Fruit fly (Drosophila melanogaster) whole organism, embryonic: ENCODE data around the gene enc.

Source experiments
- Antp ChIP-seq: fragments of 200-800 bp; sonication (Bioruptor generic); optimal IDR thresholded peaks from 3 replicates; lab custom pipeline; 2016; ENCODE audit warnings: missing biosample characterization, missing genetic modification characterization
- C15 ChIP-seq: fragments of 200-800 bp; sonication (Bioruptor generic); IDR thresholded peaks from 3 replicates; pipeline ENCODE4 v1.3.6; 2022; ENCODE audit warnings: missing biosample characterization, missing genetic modification characterization
- CG10209 ChIP-seq: fragments of 200-800 bp; sonication (Bioruptor generic); optimal IDR thresholded peaks from 3 replicates; lab custom pipeline; 2017; ENCODE audit warnings: missing biosample characterization, mild to moderate bottlenecking, missing genetic modification characterization, missing genetic modification reagents
- CG10654 ChIP-seq: fragments of 200-800 bp; sonication (Bioruptor generic); optimal IDR thresholded peaks from 2 replicates; lab custom pipeline; 2016; ENCODE audit warnings: missing biosample characterization, missing genetic modification characterization
- CG11247 ChIP-seq: fragments of 200-800 bp; sonication (Bioruptor generic); IDR thresholded peaks from 2 replicates; pipeline ENCODE4 v1.3.6; 2022; ENCODE audit warnings: missing biosample characterization, missing genetic modification characterization
- CG14014 ChIP-seq: fragments of 200-800 bp; sonication (Bioruptor generic); IDR thresholded peaks from 2 replicates; pipeline ENCODE4 v1.3.6; 2022; ENCODE audit warnings: missing biosample characterization, missing genetic modification characterization
- CG1529 ChIP-seq: fragments of 200-800 bp; sonication (Bioruptor generic); optimal IDR thresholded peaks from 3 replicates; lab custom pipeline; 2018; ENCODE audit warnings: missing biosample characterization, missing genetic modification characterization
- CG2116 ChIP-seq: fragments of 200-800 bp; sonication (Bioruptor generic); optimal IDR thresholded peaks from 3 replicates; lab custom pipeline; 2018; ENCODE audit warnings: missing biosample characterization, mild to moderate bottlenecking, missing genetic modification characterization
- CG2202 ChIP-seq: fragments of 200-800 bp; sonication (Bioruptor generic); optimal IDR thresholded peaks from 2 replicates; lab custom pipeline; 2018; ENCODE audit warnings: missing biosample characterization, mild to moderate bottlenecking, missing genetic modification characterization
- CG30431 ChIP-seq: fragments of 200-800 bp; sonication (Bioruptor generic); optimal IDR thresholded peaks from 2 replicates; lab custom pipeline; 2017; ENCODE audit warnings: missing biosample characterization, missing genetic modification characterization
- CG32772 ChIP-seq: fragments of 200-800 bp; sonication (Bioruptor generic); IDR thresholded peaks from 2 replicates; pipeline ENCODE4 v1.3.6; 2022; ENCODE audit warnings: missing biosample characterization, missing genetic modification characterization
- CG3838 ChIP-seq: fragments of 200-800 bp; sonication (Bioruptor generic); optimal IDR thresholded peaks from 3 replicates; lab custom pipeline; 2016; ENCODE audit warnings: missing biosample characterization, missing genetic modification characterization
- CG4328 ChIP-seq: fragments of 200-800 bp; sonication (Bioruptor generic); optimal IDR thresholded peaks from 3 replicates; lab custom pipeline; 2017; ENCODE audit warnings: missing biosample characterization, missing genetic modification reagents, missing genetic modification characterization
- CG5953 ChIP-seq: fragments of 200-800 bp; sonication (Bioruptor generic); IDR thresholded peaks from 2 replicates; pipeline ENCODE4 v1.3.6; 2022; ENCODE audit warnings: missing biosample characterization, missing genetic modification characterization
- CG6689 ChIP-seq: fragments of 200-800 bp; sonication (Bioruptor generic); IDR thresholded peaks from 2 replicates; pipeline ENCODE4 v1.3.6; 2022; ENCODE audit warnings: missing biosample characterization, missing genetic modification characterization
- CG9437 ChIP-seq: fragments of 200-800 bp; sonication (Bioruptor generic); optimal IDR thresholded peaks from 2 replicates; lab custom pipeline; 2018; ENCODE audit warnings: missing biosample characterization, mild to moderate bottlenecking, missing genetic modification characterization
- CG9876 ChIP-seq: fragments of 200-800 bp; sonication (Bioruptor generic); optimal IDR thresholded peaks from 2 replicates; lab custom pipeline; 2016; ENCODE audit warnings: missing biosample characterization, missing genetic modification characterization
- D ChIP-seq, 2 experiments: fragments of 200-800 bp in 1 of 2; fragments of >200 bp in 1 of 2; sonication (Bioruptor generic) in 1 of 2; optimal IDR thresholded peaks; 2 replicates in 1 of 2; 3 replicates in 1 of 2; lab custom pipeline; 2017; ENCODE audit warnings: mild to moderate bottlenecking in 1 of 2, missing biosample characterization in 1 of 2, missing genetic modification characterization in 1 of 2, missing genetic modification reagents in 1 of 2
- Deaf1 ChIP-seq: fragments of 200-800 bp; optimal IDR thresholded peaks from 3 replicates; lab custom pipeline; 2019; ENCODE audit warnings: missing biosample characterization, mild to moderate bottlenecking, missing genetic modification characterization, moderate library complexity
- Dek ChIP-seq: fragments of 200-800 bp; sonication (Bioruptor generic); optimal IDR thresholded peaks from 3 replicates; lab custom pipeline; 2019; ENCODE audit warnings: missing biosample characterization, mild to moderate bottlenecking, missing genetic modification characterization, moderate library complexity
- Dfd ChIP-seq, 2 experiments: fragments of >200 bp; optimal IDR thresholded peaks; 2 replicates each; lab custom pipeline; 2017; ENCODE audit warnings: missing biosample characterization in 2 of 2, missing genetic modification characterization in 2 of 2
- Doc2 ChIP-seq: fragments of 200-800 bp; sonication (Bioruptor generic); IDR thresholded peaks from 2 replicates; pipeline ENCODE4 v1.3.6; 2022; ENCODE audit warnings: missing biosample characterization, missing genetic modification characterization
- Hey ChIP-seq: fragments of 200-800 bp; sonication (Bioruptor generic); optimal IDR thresholded peaks from 3 replicates; lab custom pipeline; 2018; ENCODE audit warnings: missing biosample characterization, mild to moderate bottlenecking, missing genetic modification characterization
- Hmx ChIP-seq: fragments of 200-800 bp; sonication (Bioruptor generic); optimal IDR thresholded peaks from 2 replicates; lab custom pipeline; 2016; ENCODE audit warnings: missing biosample characterization, missing genetic modification characterization
- Hsf ChIP-seq: fragments of 200-800 bp; sonication (Bioruptor generic); optimal IDR thresholded peaks from 3 replicates; lab custom pipeline; 2016; ENCODE audit warnings: missing biosample characterization, missing genetic modification characterization
- Mad ChIP-seq: fragments of 200-800 bp; sonication (Bioruptor generic); optimal IDR thresholded peaks from 2 replicates; lab custom pipeline; 2016; ENCODE audit warnings: missing biosample characterization, missing genetic modification characterization
- Max ChIP-seq: fragments of 200-800 bp; sonication (Bioruptor generic); optimal IDR thresholded peaks from 2 replicates; lab custom pipeline; 2016; ENCODE audit warnings: missing biosample characterization, mild to moderate bottlenecking, missing genetic modification characterization
- Neu2 ChIP-seq: fragments of 200-800 bp; sonication (Bioruptor generic); optimal IDR thresholded peaks from 3 replicates; lab custom pipeline; 2016; ENCODE audit warnings: missing biosample characterization, missing genetic modification characterization, borderline replicate concordance
- PHDP ChIP-seq: fragments of 200-800 bp; sonication (Bioruptor generic); optimal IDR thresholded peaks from 3 replicates; lab custom pipeline; 2018; ENCODE audit warnings: missing biosample characterization, mild to moderate bottlenecking, missing genetic modification characterization, moderate library complexity
- Six4 ChIP-seq: fragments of 200-800 bp; sonication (Bioruptor generic); optimal IDR thresholded peaks from 2 replicates; lab custom pipeline; 2016; ENCODE audit warnings: missing biosample characterization, missing genetic modification characterization
- Stat92E ChIP-seq, 3 experiments: fragments of >200 bp in 2 of 3; fragments of 200-800 bp in 1 of 3; sonication (Bioruptor generic) in 1 of 3; optimal IDR thresholded peaks; 2 replicates each; lab custom pipeline; 2017 to 2019; ENCODE audit warnings: missing biosample characterization in 3 of 3, missing genetic modification characterization in 3 of 3, mild to moderate bottlenecking in 1 of 3, moderate library complexity in 1 of 3
- TFAM ChIP-seq: fragments of 200-800 bp; sonication (Bioruptor generic); optimal IDR thresholded peaks from 2 replicates; lab custom pipeline; 2017; ENCODE audit warnings: missing biosample characterization, missing genetic modification characterization, inconsistent platforms
- Xrp1 ChIP-seq: fragments of 200-800 bp; sonication (Bioruptor generic); IDR thresholded peaks from 2 replicates; pipeline ENCODE4 v1.3.6; 2022; ENCODE audit warnings: missing biosample characterization, missing genetic modification characterization
- ab ChIP-seq: fragments of 200-800 bp; sonication (Bioruptor generic); optimal IDR thresholded peaks from 2 replicates; lab custom pipeline; 2016; ENCODE audit warnings: missing biosample characterization, missing genetic modification characterization
- aop ChIP-seq: fragments of 200-800 bp; sonication (Bioruptor generic); IDR thresholded peaks from 2 replicates; pipeline ENCODE4 v1.3.6; 2022; ENCODE audit warnings: missing biosample characterization, missing genetic modification characterization
- ara ChIP-seq: fragments of 200-800 bp; sonication (Bioruptor generic); IDR thresholded peaks from 2 replicates; pipeline ENCODE4 v1.3.6; 2022; ENCODE audit warnings: missing biosample characterization, missing genetic modification characterization
- btn ChIP-seq: fragments of 200-800 bp; sonication (Bioruptor generic); optimal IDR thresholded peaks from 2 replicates; lab custom pipeline; 2016; ENCODE audit warnings: missing biosample characterization, missing genetic modification characterization
- chinmo ChIP-seq: fragments of 200-800 bp; sonication (Bioruptor generic); IDR thresholded peaks from 4 replicates; pipeline ENCODE4 v1.3.6; 2022; ENCODE audit warnings: missing biosample characterization, missing genetic modification characterization; ENCODE audit not compliant: partially characterized antibody
- chm ChIP-seq: fragments of 200-800 bp; sonication (Bioruptor generic); IDR thresholded peaks from 2 replicates; pipeline ENCODE4 v1.3.6; 2022; ENCODE audit warnings: missing biosample characterization, missing genetic modification characterization
- dmrt99B ChIP-seq: fragments of 200-800 bp; sonication (Bioruptor generic); optimal IDR thresholded peaks from 2 replicates; lab custom pipeline; 2018; ENCODE audit warnings: missing biosample characterization, mild to moderate bottlenecking, missing genetic modification characterization, moderate library complexity
- gce ChIP-seq: fragments of 200-800 bp; sonication (Bioruptor generic); IDR thresholded peaks from 3 replicates; pipeline ENCODE4 v1.3.6; 2022; ENCODE audit warnings: missing biosample characterization, missing genetic modification characterization
- gcm2 ChIP-seq: fragments of 200-800 bp; sonication (Bioruptor generic); optimal IDR thresholded peaks from 2 replicates; lab custom pipeline; 2016; ENCODE audit warnings: missing biosample characterization, missing genetic modification characterization
- gfzf ChIP-seq: fragments of 200-800 bp; sonication (Bioruptor generic); optimal IDR thresholded peaks from 2 replicates; lab custom pipeline; 2016; ENCODE audit warnings: missing biosample characterization, mild to moderate bottlenecking, missing genetic modification characterization, moderate library complexity
- kay ChIP-seq: fragments of 200-800 bp; sonication (Bioruptor generic); optimal IDR thresholded peaks from 2 replicates; lab custom pipeline; 2016; ENCODE audit warnings: missing biosample characterization, missing genetic modification characterization
- nmo ChIP-seq: fragments of 200-800 bp; sonication (Bioruptor generic); optimal IDR thresholded peaks from 2 replicates; lab custom pipeline; 2018; ENCODE audit warnings: missing biosample characterization, mild to moderate bottlenecking, missing genetic modification characterization, moderate library complexity
- sd ChIP-seq: fragments of 200-800 bp; sonication (Bioruptor generic); optimal IDR thresholded peaks from 3 replicates; lab custom pipeline; 2018; ENCODE audit warnings: missing biosample characterization, mild to moderate bottlenecking, missing genetic modification characterization, moderate library complexity
- slbo ChIP-seq: fragments of 200-800 bp; sonication (Bioruptor generic); IDR thresholded peaks from 2 replicates; pipeline ENCODE4 v1.3.6; 2022; ENCODE audit warnings: missing biosample characterization, missing genetic modification characterization
- sug ChIP-seq: fragments of 200-800 bp; optimal IDR thresholded peaks from 2 replicates; lab custom pipeline; 2019; ENCODE audit warnings: missing biosample characterization, mild to moderate bottlenecking, missing genetic modification characterization, moderate library complexity
- tup ChIP-seq: fragments of 200-800 bp; sonication (Bioruptor generic); optimal IDR thresholded peaks from 2 replicates; lab custom pipeline; 2016; ENCODE audit warnings: missing biosample characterization, mild to moderate bottlenecking, missing genetic modification characterization, moderate library complexity
- usp ChIP-seq: fragments of >200 bp; optimal IDR thresholded peaks from 2 replicates; lab custom pipeline; 2017; ENCODE audit warnings: missing biosample characterization, missing genetic modification characterization
- zen ChIP-seq: fragments of 200-800 bp; sonication (Bioruptor generic); optimal IDR thresholded peaks from 3 replicates; lab custom pipeline; 2018; ENCODE audit warnings: missing biosample characterization, mild to moderate bottlenecking, missing genetic modification characterization, moderate library complexity

Gene enc

dm6 chr3L:3826541-3826940 is 8.1 kb downstream of the enc start (continued):
- TF ChIP-seq ara (GFP tag; lab: Robert Waterston, UW): peak; percentile 56; the same call in 1 of the 2 replicates
- no peak for TF ChIP-seq usp
- peak; percentile 58 for TF ChIP-seq zen
- TF ChIP-seq CG5953 (GFP tag; lab: Robert Waterston, UW): peak; percentile 73
- no peak for TF ChIP-seq D (optimal IDR thresholded peaks at IDR 0.05; lab: Kevin White, UChicago)
- TF ChIP-seq D (GFP tag; optimal IDR thresholded peaks at IDR 0.05; lab: Kevin White, UChicago): peak; percentile 76
- TF ChIP-seq CG4328 (GFP tag; lab: Kevin White, UChicago): peak; percentile 63
- TF ChIP-seq Xrp1: peak; percentile 86
- no peak for TF ChIP-seq CG9876
- no peak for TF ChIP-seq aop (GFP tag; lab: Robert Waterston, UW)
- TF ChIP-seq gce (GFP tag; lab: Robert Waterston, UW): peak; percentile 61; the same call in 1 of the 3 replicates
- TF ChIP-seq TFAM (GFP tag; lab: Kevin White, UChicago): no peak
- peak; percentile 64 for TF ChIP-seq CG10654 (GFP tag; lab: Kevin White, UChicago)
- no peak for TF ChIP-seq Stat92E (GFP tag; optimal IDR thresholded peaks at IDR 0.05; lab: Kevin White, UChicago)
- TF ChIP-seq dmrt99B (tag; lab: Kevin White, UChicago): peak; percentile 84
- no peak for TF ChIP-seq Dfd (GFP tag; optimal IDR thresholded peaks at IDR 0.05; lab: Kevin White, UChicago)
- TF ChIP-seq gcm2 (GFP tag; lab: Kevin White, UChicago): no peak
- TF ChIP-seq Antp (GFP tag; lab: Kevin White, UChicago): peak; percentile 7
- TF ChIP-seq nmo (GFP tag; lab: Kevin White, UChicago): peak; percentile 87
- peak; percentile 26 for TF ChIP-seq CG30431 (GFP tag; lab: Kevin White, UChicago)
- peak; percentile 61 for TF ChIP-seq CG9437 (GFP tag; lab: Kevin White, UChicago)
- TF ChIP-seq CG1529 (GFP tag; lab: Kevin White, UChicago): peak; percentile 69
- TF ChIP-seq CG14014 (GFP tag; lab: Robert Waterston, UW): peak; percentile 78
- peak; percentile 81 for TF ChIP-seq CG6689
- peak; percentile 85 for TF ChIP-seq Dek
- peak; percentile 79 for TF ChIP-seq sug
- no peak for TF ChIP-seq Hey
- no peak for TF ChIP-seq Deaf1 (tag; lab: Kevin White, UChicago)
- TF ChIP-seq tup (GFP tag; lab: Kevin White, UChicago): peak; percentile 50
- TF ChIP-seq Max (GFP tag; lab: Kevin White, UChicago): peak; percentile 64
- peak; percentile 83 for TF ChIP-seq CG10209 (GFP tag; lab: Kevin White, UChicago)
- no peak for TF ChIP-seq ab (GFP tag; lab: Kevin White, UChicago)
- TF ChIP-seq PHDP (tag; lab: Kevin White, UChicago): peak; percentile 90
- TF ChIP-seq CG32772 (GFP tag; lab: Robert Waterston, UW): peak; percentile 78
- TF ChIP-seq CG3838: no peak
- peak; percentile 93 for TF ChIP-seq slbo
- TF ChIP-seq CG2202 (tag; lab: Kevin White, UChicago): peak; percentile 53
- TF ChIP-seq chinmo (GFP tag; lab: Robert Waterston, UW): 0 out of 4 replicates have a peak, but pooled peaks have one; percentile 34
- TF ChIP-seq CG2116: peak; percentile 39
- TF ChIP-seq kay (GFP tag; lab: Kevin White, UChicago): peak; percentile 26
- TF ChIP-seq Neu2 (GFP tag; lab: Kevin White, UChicago): no peak
- TF ChIP-seq sd (tag; lab: Kevin White, UChicago): no peak
- TF ChIP-seq chm: 0 out of 2 replicates have a peak, but pooled peaks have one; percentile 26
- peak; percentile 75; the same call in 1 of the 2 replicates for TF ChIP-seq CG11247 (GFP tag; lab: Robert Waterston, UW)
- TF ChIP-seq Six4 (GFP tag; lab: Kevin White, UChicago): peak; percentile 53
- peak; percentile 15 for TF ChIP-seq Hsf (GFP tag; lab: Kevin White, UChicago)
- TF ChIP-seq btn: no peak
- TF ChIP-seq gfzf (GFP tag; lab: Kevin White, UChicago): no peak
- TF ChIP-seq Mad (GFP tag; lab: Kevin White, UChicago): peak; percentile 14
- TF ChIP-seq Hmx: no peak
- no peak for TF ChIP-seq Doc2
- TF ChIP-seq C15 (GFP tag; lab: Robert Waterston, UW): peak; percentile 55; the same call in 1 of the 3 replicates
